Fruit fly (Drosophila melanogaster): ENCODE data around the gene CG31709.

DNA sequence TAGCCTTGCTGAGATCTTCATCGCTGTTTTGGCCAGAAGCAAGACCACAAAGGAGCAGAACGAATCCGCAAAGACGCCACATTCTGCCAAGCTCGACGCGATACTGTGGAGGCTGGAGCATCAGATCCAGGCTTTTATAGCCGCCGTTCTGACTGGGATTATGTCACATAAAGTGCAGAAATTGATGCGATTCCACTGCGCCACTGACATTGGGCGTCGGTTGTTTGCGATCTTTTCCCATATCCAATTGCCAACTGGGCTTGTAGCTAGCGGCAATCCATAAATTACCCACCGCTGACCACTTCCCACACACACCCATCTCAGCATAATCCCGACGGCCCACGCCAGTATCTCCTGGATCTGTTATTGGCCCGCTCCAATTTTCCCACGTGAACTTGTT, 21.3 kb upstream of the CG31709 start, which contains the start of gene CG4382:
- TF ChIP-seq ey (GFP tag; optimal IDR thresholded peaks at IDR 0.05) (no peak), Hr83 (GFP tag; optimal IDR thresholded peaks at IDR 0.05; ENCODE audit: poor library complexity, severe bottlenecking) (no peak), OdsH (GFP tag; optimal IDR thresholded peaks at IDR 0.05) (no peak), pan (optimal IDR thresholded peaks at IDR 0.05) (no peak), psq (GFP tag; optimal IDR thresholded peaks at IDR 0.05) (no peak), Dfd (GFP tag; optimal IDR thresholded peaks at IDR 0.05) (no peak), Jra (GFP tag; optimal IDR thresholded peaks at IDR 0.05) (no peak), HLH106 (tag; optimal IDR thresholded peaks at IDR 0.05) (no peak)

Data from whole organism, wandering third instar larva.